Fruit fly (Drosophila melanogaster) whole organism, embryonic: Measurements from ENCODE around the gene Ldaf1.

ENCODE experiments used
- Atf3 ChIP-seq: fragments of 200-800 bp; sonication (Bioruptor generic); optimal IDR thresholded peaks from 3 replicates; lab custom pipeline; 2016; ENCODE audit warnings: missing biosample characterization, missing genetic modification characterization
- Bteb2 ChIP-seq: fragments of 200-800 bp; sonication (Bioruptor generic); optimal IDR thresholded peaks from 2 replicates; lab custom pipeline; 2016; ENCODE audit warnings: missing biosample characterization, missing genetic modification characterization
- CG10147 ChIP-seq: fragments of 200-800 bp; sonication (Bioruptor generic); optimal IDR thresholded peaks from 2 replicates; lab custom pipeline; 2019; ENCODE audit warnings: missing biosample characterization, mild to moderate bottlenecking, missing genetic modification characterization, moderate library complexity
- CG10979 ChIP-seq: fragments of 200-800 bp; sonication (Bioruptor generic); optimal IDR thresholded peaks from 2 replicates; lab custom pipeline; 2018; ENCODE audit warnings: missing biosample characterization, mild to moderate bottlenecking, missing genetic modification characterization, moderate library complexity
- CG11456 ChIP-seq: fragments of 200-800 bp; sonication (Bioruptor generic); IDR thresholded peaks from 3 replicates; pipeline ENCODE4 v1.3.6; 2022; ENCODE audit warnings: missing biosample characterization, missing genetic modification characterization
- CG12071 ChIP-seq: fragments of 200-800 bp; sonication (Bioruptor generic); optimal IDR thresholded peaks from 3 replicates; lab custom pipeline; 2018; ENCODE audit warnings: missing biosample characterization, mild to moderate bottlenecking, missing genetic modification characterization
- CG12155 ChIP-seq: fragments of 200-800 bp; sonication (Bioruptor generic); optimal IDR thresholded peaks from 3 replicates; lab custom pipeline; 2016; ENCODE audit warnings: missing biosample characterization, missing genetic modification characterization
- CG12744 ChIP-seq: fragments of 200-800 bp; sonication (Bioruptor generic); optimal IDR thresholded peaks from 2 replicates; lab custom pipeline; 2016; ENCODE audit warnings: missing biosample characterization, missing genetic modification characterization
- CG13123 ChIP-seq: fragments of 200-800 bp; sonication (Bioruptor generic); optimal IDR thresholded peaks from 2 replicates; lab custom pipeline; 2016; ENCODE audit warnings: missing biosample characterization, missing genetic modification characterization
- CG14860 ChIP-seq: fragments of 200-800 bp; sonication (Bioruptor generic); IDR thresholded peaks from 3 replicates; pipeline ENCODE4 v1.3.6; 2022; ENCODE audit warnings: missing biosample characterization, missing genetic modification characterization; ENCODE audit not compliant: partially characterized antibody
- CG14965 ChIP-seq: fragments of 200-800 bp; sonication (Bioruptor generic); optimal IDR thresholded peaks from 2 replicates; lab custom pipeline; 2016; ENCODE audit warnings: missing biosample characterization, missing genetic modification characterization, borderline replicate concordance
- CG34422 ChIP-seq: fragments of 200-800 bp; sonication (Bioruptor generic); IDR thresholded peaks from 3 replicates; pipeline ENCODE4 v1.3.6; 2022; ENCODE audit warnings: missing biosample characterization, missing genetic modification characterization
- CG4328 ChIP-seq: fragments of 200-800 bp; sonication (Bioruptor generic); optimal IDR thresholded peaks from 3 replicates; lab custom pipeline; 2017; ENCODE audit warnings: missing biosample characterization, missing genetic modification reagents, missing genetic modification characterization
- CG5180 ChIP-seq: fragments of 200-800 bp; sonication (Bioruptor generic); optimal IDR thresholded peaks from 3 replicates; lab custom pipeline; 2017; ENCODE audit warnings: missing biosample characterization, missing genetic modification characterization, mild to moderate bottlenecking, moderate library complexity, missing genetic modification reagents
- CG7745 ChIP-seq: fragments of 200-800 bp; sonication (Bioruptor generic); optimal IDR thresholded peaks from 2 replicates; lab custom pipeline; 2018; ENCODE audit warnings: missing biosample characterization, mild to moderate bottlenecking, missing genetic modification characterization, moderate library complexity
- CG7786 ChIP-seq: fragments of 200-800 bp; sonication (Bioruptor generic); optimal IDR thresholded peaks from 2 replicates; lab custom pipeline; 2016; ENCODE audit warnings: missing biosample characterization, missing genetic modification characterization
- CG7987 ChIP-seq: fragments of 200-800 bp; sonication (Bioruptor generic); optimal IDR thresholded peaks from 2 replicates; lab custom pipeline; 2018; ENCODE audit warnings: missing biosample characterization, mild to moderate bottlenecking, missing genetic modification characterization, moderate library complexity
- CG8290 ChIP-seq, 3 experiments: fragments of 200-800 bp; sonication (Bioruptor generic); optimal IDR thresholded peaks; 2 replicates each; lab custom pipeline; 2016 to 2019; ENCODE audit warnings: missing biosample characterization in 3 of 3, missing genetic modification characterization in 3 of 3, mild to moderate bottlenecking in 2 of 3, moderate library complexity in 1 of 3
- CG8359 ChIP-seq: fragments of 200-800 bp; sonication (Bioruptor generic); optimal IDR thresholded peaks from 2 replicates; lab custom pipeline; 2017; ENCODE audit warnings: missing biosample characterization, mild to moderate bottlenecking, missing genetic modification characterization, borderline replicate concordance
- CG9876 ChIP-seq: fragments of 200-800 bp; sonication (Bioruptor generic); optimal IDR thresholded peaks from 2 replicates; lab custom pipeline; 2016; ENCODE audit warnings: missing biosample characterization, missing genetic modification characterization
- Camta ChIP-seq: fragments of 200-800 bp; sonication (Bioruptor generic); optimal IDR thresholded peaks from 2 replicates; lab custom pipeline; 2016; ENCODE audit warnings: missing biosample characterization, missing genetic modification characterization
- D19A ChIP-seq: fragments of 200-800 bp; optimal IDR thresholded peaks from 3 replicates; lab custom pipeline; 2019; ENCODE audit warnings: missing biosample characterization, mild to moderate bottlenecking, missing genetic modification characterization, moderate library complexity
- Lhr ChIP-seq: fragments of 200-800 bp; sonication (Bioruptor generic); optimal IDR thresholded peaks from 3 replicates; lab custom pipeline; 2017; ENCODE audit warnings: mild to moderate bottlenecking, missing biosample characterization, missing genetic modification reagents, missing genetic modification characterization
- Max ChIP-seq: fragments of 200-800 bp; sonication (Bioruptor generic); optimal IDR thresholded peaks from 2 replicates; lab custom pipeline; 2016; ENCODE audit warnings: missing biosample characterization, mild to moderate bottlenecking, missing genetic modification characterization
- Mrtf ChIP-seq: fragments of 200-800 bp; sonication (Bioruptor generic); IDR thresholded peaks from 3 replicates; pipeline ENCODE4 v1.3.6; 2022; ENCODE audit warnings: missing biosample characterization, missing genetic modification characterization
- Scr ChIP-seq: fragments of 200-800 bp; sonication (Bioruptor generic); IDR thresholded peaks from 2 replicates; pipeline ENCODE4 v1.3.6; 2022; ENCODE audit warnings: missing biosample characterization, missing genetic modification characterization; ENCODE audit not compliant: partially characterized antibody
- Side ChIP-seq: fragments of 200-800 bp; sonication (Bioruptor generic); optimal IDR thresholded peaks from 2 replicates; lab custom pipeline; 2016; ENCODE audit warnings: missing biosample characterization, missing genetic modification characterization
- Sox100B ChIP-seq: fragments of 200-800 bp; sonication (Bioruptor generic); optimal IDR thresholded peaks from 3 replicates; lab custom pipeline; 2018; ENCODE audit warnings: missing biosample characterization, mild to moderate bottlenecking, missing genetic modification characterization
- Xrp1 ChIP-seq: fragments of 200-800 bp; sonication (Bioruptor generic); IDR thresholded peaks from 2 replicates; pipeline ENCODE4 v1.3.6; 2022; ENCODE audit warnings: missing biosample characterization, missing genetic modification characterization
- YL-1 ChIP-seq: fragments of 200-800 bp; sonication (Bioruptor generic); optimal IDR thresholded peaks from 3 replicates; lab custom pipeline; 2017; ENCODE audit warnings: missing biosample characterization, mild to moderate bottlenecking, missing genetic modification characterization
- ab ChIP-seq: fragments of 200-800 bp; sonication (Bioruptor generic); optimal IDR thresholded peaks from 2 replicates; lab custom pipeline; 2016; ENCODE audit warnings: missing biosample characterization, missing genetic modification characterization
- ase ChIP-seq: fragments of 200-800 bp; sonication (Bioruptor generic); IDR thresholded peaks from 3 replicates; pipeline ENCODE4 v1.3.6; 2022; ENCODE audit warnings: missing biosample characterization, missing genetic modification characterization
- bcd ChIP-seq: fragments of 200-800 bp; sonication (Bioruptor generic); optimal IDR thresholded peaks from 2 replicates; lab custom pipeline; 2017; ENCODE audit warnings: missing biosample characterization, mild to moderate bottlenecking, missing genetic modification characterization
- bigmax ChIP-seq: fragments of 200-800 bp; sonication (Bioruptor generic); optimal IDR thresholded peaks from 2 replicates; lab custom pipeline; 2018; ENCODE audit warnings: missing biosample characterization, mild to moderate bottlenecking, missing genetic modification characterization
- bsh ChIP-seq, 2 experiments: fragments of 200-800 bp; sonication (Bioruptor generic); optimal IDR thresholded peaks; 2 replicates each; lab custom pipeline; 2017 to 2018; ENCODE audit warnings: mild to moderate bottlenecking in 2 of 2, missing biosample characterization in 2 of 2, missing genetic modification characterization in 2 of 2, moderate library complexity in 1 of 2
- chm ChIP-seq: fragments of 200-800 bp; sonication (Bioruptor generic); IDR thresholded peaks from 2 replicates; pipeline ENCODE4 v1.3.6; 2022; ENCODE audit warnings: missing biosample characterization, missing genetic modification characterization
- dmrt11E ChIP-seq: fragments of 200-800 bp; sonication (Bioruptor generic); optimal IDR thresholded peaks from 3 replicates; lab custom pipeline; 2018; ENCODE audit warnings: missing biosample characterization, mild to moderate bottlenecking, missing genetic modification characterization, moderate library complexity
- dmrt99B ChIP-seq: fragments of 200-800 bp; sonication (Bioruptor generic); optimal IDR thresholded peaks from 2 replicates; lab custom pipeline; 2018; ENCODE audit warnings: missing biosample characterization, mild to moderate bottlenecking, missing genetic modification characterization, moderate library complexity
- exex ChIP-seq: fragments of 200-800 bp; sonication (Bioruptor generic); optimal IDR thresholded peaks from 4 replicates; lab custom pipeline; 2018; ENCODE audit warnings: missing biosample characterization, mild to moderate bottlenecking, missing genetic modification characterization, moderate library complexity
- fru ChIP-seq: fragments of >200 bp; optimal IDR thresholded peaks from 2 replicates; lab custom pipeline; 2017
- gce ChIP-seq: fragments of 200-800 bp; sonication (Bioruptor generic); IDR thresholded peaks from 3 replicates; pipeline ENCODE4 v1.3.6; 2022; ENCODE audit warnings: missing biosample characterization, missing genetic modification characterization
- gcm ChIP-seq: fragments of 200-800 bp; sonication (Bioruptor generic); optimal IDR thresholded peaks from 2 replicates; lab custom pipeline; 2019; ENCODE audit warnings: missing biosample characterization, mild to moderate bottlenecking, missing genetic modification characterization, moderate library complexity
- jing ChIP-seq: fragments of 200-800 bp; sonication (Bioruptor generic); optimal IDR thresholded peaks from 2 replicates; lab custom pipeline; 2018; ENCODE audit warnings: missing biosample characterization, mild to moderate bottlenecking, missing genetic modification characterization
- nau ChIP-seq: fragments of 200-800 bp; sonication (Bioruptor generic); optimal IDR thresholded peaks from 3 replicates; lab custom pipeline; 2017; ENCODE audit warnings: missing biosample characterization, mild to moderate bottlenecking, missing genetic modification characterization, missing genetic modification reagents
- nom ChIP-seq: fragments of 200-800 bp; sonication (Bioruptor generic); optimal IDR thresholded peaks from 2 replicates; lab custom pipeline; 2017; ENCODE audit warnings: missing biosample characterization, missing genetic modification characterization, mild to moderate bottlenecking, moderate library complexity, missing genetic modification reagents
- sens ChIP-seq: fragments of 200-800 bp; sonication (Bioruptor generic); peaks from one replicate; lab custom pipeline; 2016; ENCODE audit warnings: missing biosample characterization, missing genetic modification characterization
- sim ChIP-seq: fragments of 200-800 bp; sonication (Bioruptor generic); IDR thresholded peaks from 2 replicates; pipeline ENCODE4 v1.3.6; 2022; ENCODE audit warnings: missing biosample characterization, missing genetic modification characterization
- sob ChIP-seq: fragments of 200-800 bp; sonication (Bioruptor generic); IDR thresholded peaks from 2 replicates; pipeline ENCODE4 v1.3.6; 2022; ENCODE audit warnings: missing biosample characterization, missing genetic modification characterization
- tio ChIP-seq: fragments of 200-800 bp; sonication (Bioruptor generic); optimal IDR thresholded peaks from 2 replicates; lab custom pipeline; 2017; ENCODE audit warnings: missing biosample characterization, missing genetic modification characterization, inconsistent platforms
- ttk ChIP-seq: fragments of 200-800 bp; sonication (Bioruptor generic); IDR thresholded peaks from 2 replicates; pipeline ENCODE4 v2.1.2; 2022; ENCODE audit warnings: missing biosample characterization, missing genetic modification characterization

Ldaf1 gene

dm6 chrX:1940020-1940419, 38.3 kb upstream of the Ldaf1 start, which contains the start of the genes CG3857 and CG3587 (continued):
- TF ChIP-seq CG8290 (GFP tag; optimal IDR thresholded peaks at IDR 0.05; lab: Kevin White, UChicago), result peak; percentile 79
- TF ChIP-seq CG8290 (tag; optimal IDR thresholded peaks at IDR 0.05; lab: Kevin White, UChicago), result peak; percentile 57 to 70
- no peak for TF ChIP-seq chm (GFP tag; lab: Robert Waterston, UW)
- TF ChIP-seq YL-1, result peak; percentile 65
- peak; percentile 62 for TF ChIP-seq tio (GFP tag; lab: Kevin White, UChicago)
- peak; percentile 67 for TF ChIP-seq CG10147 (GFP tag; lab: Kevin White, UChicago)
- TF ChIP-seq ab (GFP tag; lab: Kevin White, UChicago), result no peak
- TF ChIP-seq Side (GFP tag; lab: Kevin White, UChicago), result peak; percentile 61
- TF ChIP-seq Lhr, result peak; percentile 25
- TF ChIP-seq Max (GFP tag; lab: Kevin White, UChicago), result peak; percentile 83
- TF ChIP-seq ttk (GFP tag; lab: Robert Waterston, UW), result peak; percentile 57
- TF ChIP-seq CG10979 (tag; lab: Kevin White, UChicago), result peak; percentile 54
- peak; percentile 95 for TF ChIP-seq sens (GFP tag; lab: Kevin White, UChicago)
- peak; percentile 33 for TF ChIP-seq CG12744 (GFP tag; lab: Kevin White, UChicago)
- peak; percentile 27 for TF ChIP-seq gcm (GFP tag; lab: Kevin White, UChicago)
- TF ChIP-seq CG8359 (GFP tag; lab: Kevin White, UChicago), result peak; percentile 16
- TF ChIP-seq CG13123, result peak; percentile 54
- TF ChIP-seq Atf3 (GFP tag; lab: Kevin White, UChicago), result peak; percentile 75
- no peak for TF ChIP-seq fru (lab: Kevin White, UChicago)
- peak; percentile 68 for TF ChIP-seq CG12155 (GFP tag; lab: Kevin White, UChicago)
- no peak for TF ChIP-seq sim (GFP tag; lab: Robert Waterston, UW)
- peak; percentile 62 for TF ChIP-seq dmrt99B (tag; lab: Kevin White, UChicago)
- no peak for TF ChIP-seq CG7745 (tag; lab: Kevin White, UChicago)
- peak; percentile 61 for TF ChIP-seq Sox100B (GFP tag; lab: Kevin White, UChicago)
- no peak for TF ChIP-seq CG14965 (GFP tag; lab: Kevin White, UChicago)
- TF ChIP-seq CG5180 (GFP tag; lab: Kevin White, UChicago), result peak; percentile 19
- peak in 1 of 2 experiments; percentile 60 for TF ChIP-seq bsh (GFP tag; optimal IDR thresholded peaks at IDR 0.05; lab: Kevin White, UChicago)
- TF ChIP-seq Scr (GFP tag; lab: Robert Waterston, UW), result peak; percentile 33
- peak; percentile 35 for TF ChIP-seq bigmax (GFP tag; lab: Kevin White, UChicago)
- TF ChIP-seq jing (GFP tag; lab: Kevin White, UChicago), result peak; percentile 44
- peak; percentile 8 for TF ChIP-seq exex (tag; lab: Kevin White, UChicago)
- TF ChIP-seq ase, result 0 out of 3 replicates have a peak, but pooled peaks have one; percentile 45
- no peak for TF ChIP-seq gce (GFP tag; lab: Robert Waterston, UW)
- TF ChIP-seq CG34422 (GFP tag; lab: Robert Waterston, UW), result peak; percentile 62; the same call in 2 of the 3 replicates
- peak; percentile 86 for TF ChIP-seq CG7786 (GFP tag; lab: Kevin White, UChicago)
- TF ChIP-seq CG11456 (GFP tag; lab: Robert Waterston, UW), result peak; percentile 73; the same call in 2 of the 3 replicates
- TF ChIP-seq Camta (GFP tag; lab: Kevin White, UChicago), result peak; percentile 77
- peak; percentile 55 for TF ChIP-seq D19A (tag; lab: Kevin White, UChicago)
- TF ChIP-seq nom, result peak; percentile 25
- TF ChIP-seq CG14860 (GFP tag; lab: Robert Waterston, UW), result no peak
- TF ChIP-seq sob (GFP tag; lab: Robert Waterston, UW), result peak; percentile 81
- no peak for TF ChIP-seq CG12071 (GFP tag; lab: Kevin White, UChicago)
- TF ChIP-seq CG4328 (GFP tag; lab: Kevin White, UChicago), result peak; percentile 23
- TF ChIP-seq Bteb2 (GFP tag; lab: Kevin White, UChicago), result peak; percentile 69
- peak; percentile 48 for TF ChIP-seq CG7987
- TF ChIP-seq bcd, result peak; percentile 69
- peak; percentile 70 for TF ChIP-seq dmrt11E
- TF ChIP-seq CG9876 (GFP tag; lab: Kevin White, UChicago), result peak; percentile 69
- no peak for TF ChIP-seq Mrtf (GFP tag; lab: Robert Waterston, UW)
- TF ChIP-seq nau, result no peak
- TF ChIP-seq Xrp1, result peak; percentile 77
